Fruit fly (Drosophila melanogaster) whole organism, pupa: Measurements from ENCODE around the gene CG31870.

Experiments
- CG10348 ChIP-seq: fragments of 200-800 bp; sonication (Bioruptor generic); IDR thresholded peaks from 2 replicates; pipeline ENCODE4 v1.3.6; 2022; ENCODE audit warnings: missing biosample characterization, missing genetic modification characterization
- CG12605 ChIP-seq: fragments of 200-800 bp; sonication (Bioruptor generic); IDR thresholded peaks from 2 replicates; pipeline ENCODE4 v1.3.6; 2022; ENCODE audit warnings: missing biosample characterization, missing genetic modification characterization
- CG13204 ChIP-seq: fragments of 200-800 bp; sonication (Bioruptor generic); optimal IDR thresholded peaks from 2 replicates; lab custom pipeline; 2018; ENCODE audit warnings: missing biosample characterization, mild to moderate bottlenecking, missing genetic modification characterization, moderate library complexity
- CG14655 ChIP-seq: fragments of 200-800 bp; sonication (Bioruptor generic); optimal IDR thresholded peaks from 3 replicates; lab custom pipeline; 2017; ENCODE audit warnings: mild to moderate bottlenecking, missing biosample characterization, missing genetic modification reagents, missing genetic modification characterization
- CG15710 ChIP-seq: fragments of 200-800 bp; sonication (Bioruptor generic); optimal IDR thresholded peaks from 2 replicates; lab custom pipeline; 2018; ENCODE audit warnings: missing biosample characterization, mild to moderate bottlenecking, missing genetic modification characterization, moderate library complexity
- CG17806 ChIP-seq: fragments of 200-800 bp; sonication (Bioruptor generic); optimal IDR thresholded peaks from 2 replicates; lab custom pipeline; 2018; ENCODE audit warnings: missing biosample characterization, mild to moderate bottlenecking, missing genetic modification characterization, moderate library complexity
- CG32121 ChIP-seq: fragments of 200-800 bp; sonication (Bioruptor generic); IDR thresholded peaks from 2 replicates; pipeline ENCODE4 v1.3.6; 2022; ENCODE audit warnings: missing biosample characterization, missing genetic modification characterization
- CG34367 ChIP-seq: fragments of 200-800 bp; sonication (Bioruptor generic); optimal IDR thresholded peaks from 2 replicates; lab custom pipeline; 2018; ENCODE audit warnings: missing biosample characterization, mild to moderate bottlenecking, missing genetic modification characterization
- CG4496 ChIP-seq: fragments of 200-800 bp; sonication (Bioruptor generic); IDR thresholded peaks from 3 replicates; pipeline ENCODE4 v1.3.6; 2022; ENCODE audit warnings: missing biosample characterization, missing genetic modification characterization
- CG8159 ChIP-seq: fragments of 200-800 bp; sonication (Bioruptor generic); optimal IDR thresholded peaks from 3 replicates; lab custom pipeline; 2018; ENCODE audit warnings: missing biosample characterization, mild to moderate bottlenecking, missing genetic modification characterization, moderate library complexity
- CG8301 ChIP-seq: fragments of 200-800 bp; sonication (Bioruptor generic); optimal IDR thresholded peaks from 2 replicates; lab custom pipeline; 2018; ENCODE audit warnings: missing biosample characterization, mild to moderate bottlenecking, missing genetic modification characterization
- CG9948 ChIP-seq: fragments of 200-800 bp; sonication (Bioruptor generic); optimal IDR thresholded peaks from 2 replicates; lab custom pipeline; 2018; ENCODE audit warnings: missing biosample characterization, mild to moderate bottlenecking, missing genetic modification characterization, moderate library complexity
- D1 ChIP-seq: fragments of 200-800 bp; sonication (Bioruptor generic); optimal IDR thresholded peaks from 2 replicates; lab custom pipeline; 2018; ENCODE audit warnings: missing biosample characterization, mild to moderate bottlenecking, missing genetic modification characterization, moderate library complexity
- EcR ChIP-seq: fragments of 200-800 bp; sonication (Bioruptor generic); optimal IDR thresholded peaks from 3 replicates; lab custom pipeline; 2019; ENCODE audit warnings: missing biosample characterization, missing genetic modification characterization, mild to moderate bottlenecking, moderate library complexity, missing genetic modification reagents
- Ets98B ChIP-seq: fragments of 200-800 bp; sonication (Bioruptor generic); IDR thresholded peaks from 2 replicates; pipeline ENCODE4 v1.3.6; 2022; ENCODE audit warnings: missing biosample characterization, missing genetic modification characterization
- Pif1A ChIP-seq: fragments of 200-800 bp; sonication (Bioruptor generic); optimal IDR thresholded peaks from 3 replicates; lab custom pipeline; 2016; ENCODE audit warnings: missing biosample characterization, missing genetic modification characterization
- Pif1B ChIP-seq: fragments of 200-800 bp; sonication (Bioruptor generic); optimal IDR thresholded peaks from 3 replicates; lab custom pipeline; 2016; ENCODE audit warnings: missing biosample characterization, missing genetic modification characterization
- Snoo ChIP-seq: fragments of 200-800 bp; sonication (Bioruptor generic); optimal IDR thresholded peaks from 3 replicates; lab custom pipeline; 2017; ENCODE audit warnings: missing biosample characterization, mild to moderate bottlenecking, missing genetic modification characterization, inconsistent platforms
- fd96Ca ChIP-seq: fragments of 200-800 bp; sonication (Bioruptor generic); IDR thresholded peaks from 3 replicates; pipeline ENCODE4 v1.3.6; 2022; ENCODE audit warnings: missing biosample characterization, missing genetic modification characterization
- gl ChIP-seq: fragments of 200-800 bp; sonication (Bioruptor generic); optimal IDR thresholded peaks from 2 replicates; lab custom pipeline; 2018; ENCODE audit warnings: missing biosample characterization, mild to moderate bottlenecking, missing genetic modification characterization
- rn ChIP-seq: fragments of 200-800 bp; sonication (Bioruptor generic); IDR thresholded peaks from 2 replicates; pipeline ENCODE4 v1.3.6; 2022; ENCODE audit warnings: missing biosample characterization, missing genetic modification characterization

The CG31870 gene

DNA sequence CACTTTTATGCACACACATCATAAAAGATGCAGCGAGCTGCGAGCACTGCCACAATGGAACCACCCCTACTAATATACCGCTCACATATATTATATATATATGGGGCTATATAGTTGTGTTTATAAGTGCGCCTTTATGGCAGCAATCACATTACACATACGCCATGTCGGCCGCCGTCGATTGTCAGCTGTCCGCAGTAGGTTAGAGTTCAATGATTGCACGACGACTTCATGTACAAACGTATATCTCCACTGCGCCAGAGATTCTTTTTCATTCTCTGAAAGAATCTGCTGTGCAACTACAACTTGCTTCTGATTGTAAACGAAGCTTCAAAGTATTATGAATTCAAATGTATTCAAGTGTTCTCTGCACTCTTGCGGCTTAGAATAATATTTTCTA is 37.4 kb upstream of the CG31870 start:
- TF ChIP-seq CG34367 (tag; lab: Kevin White, UChicago) (no peak), EcR (peak; percentile 76), CG10348 (GFP tag; lab: Robert Waterston, UW) (no peak)

dm6 chr2L:10753618-10754017 is 36.4 kb upstream of the CG31870 start:
- TF ChIP-seq CG10348 (GFP tag; lab: Robert Waterston, UW) (no peak), Ets98B (no peak), CG15710 (tag; lab: Kevin White, UChicago) (no peak), CG13204 (GFP tag; lab: Kevin White, UChicago) (no peak), Pif1B (GFP tag; lab: Kevin White, UChicago) (no peak), CG34367 (tag; lab: Kevin White, UChicago) (no peak), fd96Ca (GFP tag; lab: Robert Waterston, UW) (no peak), Snoo (tag; lab: Kevin White, UChicago) (no peak), CG8159 (tag; lab: Kevin White, UChicago) (no peak), gl (tag; lab: Kevin White, UChicago) (no peak), CG32121 (no peak), EcR (no peak), CG14655 (no peak), CG8301 (no peak), D1 (tag; lab: Kevin White, UChicago) (no peak), CG17806 (tag; lab: Kevin White, UChicago) (no peak), Pif1A (GFP tag; lab: Kevin White, UChicago) (no peak), CG12605 (GFP tag; lab: Robert Waterston, UW) (no peak), rn (no peak)

dm6 chr2L:10754599-10754998 is 35.4 kb upstream of the CG31870 start:
- TF ChIP-seq CG9948 (tag; lab: Kevin White, UChicago) (no peak), rn (no peak), CG17806 (tag; lab: Kevin White, UChicago) (no peak), EcR (no peak), Pif1A (GFP tag; lab: Kevin White, UChicago) (no peak), CG12605 (GFP tag; lab: Robert Waterston, UW) (no peak), CG8301 (no peak)
- TF ChIP-seq, all 21 proteins: peak for 0

dm6 chr2L:10756049-10756448 is 34.0 kb upstream of the CG31870 start, which contains the start of gene CG17124:
Gene CG17124, minus strand, starts transcription at chr2L:10756325.
- TF ChIP-seq CG32121 (peak; percentile 38; the same call in 1 of the 2 replicates), CG17806 (tag; lab: Kevin White, UChicago) (no peak), Pif1B (GFP tag; lab: Kevin White, UChicago) (peak; percentile 51), Pif1A (GFP tag; lab: Kevin White, UChicago) (no peak), CG4496 (GFP tag; lab: Robert Waterston, UW) (peak; percentile 83), fd96Ca (GFP tag; lab: Robert Waterston, UW) (no peak), CG13204 (GFP tag; lab: Kevin White, UChicago) (peak; percentile 76), CG12605 (GFP tag; lab: Robert Waterston, UW) (peak; percentile 50), CG15710 (tag; lab: Kevin White, UChicago) (peak; percentile 20), CG8301 (no peak), CG9948 (tag; lab: Kevin White, UChicago) (peak; percentile 2), Snoo (tag; lab: Kevin White, UChicago) (peak; percentile 33), CG8159 (tag; lab: Kevin White, UChicago) (peak; percentile 22), Ets98B (peak; percentile 64), rn (no peak), CG34367 (tag; lab: Kevin White, UChicago) (no peak), D1 (tag; lab: Kevin White, UChicago) (no peak), CG10348 (GFP tag; lab: Robert Waterston, UW) (no peak), CG14655 (no peak), EcR (peak; percentile 30), gl (tag; lab: Kevin White, UChicago) (peak; percentile 51)

dm6 chr2L:10757038-10757685 is 32.9 kb upstream of the CG31870 start:
- TF ChIP-seq Pif1B (GFP tag; lab: Kevin White, UChicago): no peak
- TF ChIP-seq CG4496 (GFP tag; lab: Robert Waterston, UW): 0 out of 3 replicates have a peak, but pooled peaks have one; percentile 31

- peak; percentile 42 for TF ChIP-seq CG9948 (tag; lab: Kevin White, UChicago)
- TF ChIP-seq D1 (tag; lab: Kevin White, UChicago): no peak
- no peak for TF ChIP-seq CG14655
- peak; percentile 63; the same call in 2 of the 3 replicates for TF ChIP-seq fd96Ca (GFP tag; lab: Robert Waterston, UW)
- TF ChIP-seq CG15710 (tag; lab: Kevin White, UChicago): peak; percentile 31
- no peak for TF ChIP-seq CG10348 (GFP tag; lab: Robert Waterston, UW)
- TF ChIP-seq EcR: no peak
- peak; percentile 61 for TF ChIP-seq Pif1B (GFP tag; lab: Kevin White, UChicago)
- TF ChIP-seq CG13204 (GFP tag; lab: Kevin White, UChicago): no peak
- peak; percentile 58 for TF ChIP-seq CG17806 (tag; lab: Kevin White, UChicago)
- peak; percentile 67 for TF ChIP-seq CG8159 (tag; lab: Kevin White, UChicago)
- no peak for TF ChIP-seq CG4496 (GFP tag; lab: Robert Waterston, UW)
- TF ChIP-seq CG34367 (tag; lab: Kevin White, UChicago): peak; percentile 58
- TF ChIP-seq gl (tag; lab: Kevin White, UChicago): no peak
- TF ChIP-seq CG32121: no peak
- TF ChIP-seq CG12605 (GFP tag; lab: Robert Waterston, UW): no peak
- no peak for TF ChIP-seq Snoo (tag; lab: Kevin White, UChicago)
- peak; percentile 37 for TF ChIP-seq CG8301
- peak; percentile 14; the same call in 1 of the 2 replicates for TF ChIP-seq Ets98B
- no peak for TF ChIP-seq rn
- peak; percentile 27 for TF ChIP-seq Pif1A (GFP tag; lab: Kevin White, UChicago)
These were observed 30.4 kb upstream of the CG31870 start for dm6 chr2L:10759624-10760023.
